Fruit fly (Drosophila melanogaster) whole organism: ENCODE measurements around the gene Kdsr.

Experiments
- CG8478 ChIP-seq: fragments of >200 bp; optimal IDR thresholded peaks from 2 replicates; lab custom pipeline; 2018; ENCODE audit warnings: inconsistent platforms
- Dll ChIP-seq: fragments of >200 bp; optimal IDR thresholded peaks from 2 replicates; lab custom pipeline; 2017
- EcR ChIP-seq, 2 experiments: fragments of >200 bp; optimal IDR thresholded peaks; 2 replicates each; lab custom pipeline; 2017; ENCODE audit warnings: missing biosample characterization in 2 of 2, missing genetic modification characterization in 2 of 2, missing genetic modification reagents in 2 of 2
- pan ChIP-seq: fragments of >200 bp; optimal IDR thresholded peaks from 2 replicates; lab custom pipeline; 2017
- psq ChIP-seq: fragments of >200 bp; optimal IDR thresholded peaks from 2 replicates; lab custom pipeline; 2017
- usp ChIP-seq: fragments of >200 bp; optimal IDR thresholded peaks from 2 replicates; lab custom pipeline; 2017; ENCODE audit warnings: missing biosample characterization, missing genetic modification characterization, mixed read lengths

The Kdsr gene

dm6 chr3R:25269909-25270308, 7.6 kb upstream of the Kdsr start, which contains the start of the genes CG11889 and CG11891:
Gene CG11889, plus strand, starts transcription at chr3R:25270209.
Gene CG11891, plus strand, starts transcription at chr3R:25270209.
- TF ChIP-seq Dll = no peak

- no peak for TF ChIP-seq pan (lab: Kevin White, UChicago)
- TF ChIP-seq EcR (GFP tag; optimal IDR thresholded peaks at IDR 0.05; lab: Kevin White, UChicago) = no peak
- no peak for TF ChIP-seq CG8478 (lab: Kevin White, UChicago)
- TF ChIP-seq usp (GFP tag; lab: Kevin White, UChicago) = no peak
- no peak for TF ChIP-seq Dll
- TF ChIP-seq psq (lab: Kevin White, UChicago) = no peak
These were observed 4.5 kb upstream of the Kdsr start for dm6 chr3R:25266751-25267150.

- no peak for TF ChIP-seq pan (lab: Kevin White, UChicago)
- TF ChIP-seq CG8478 (lab: Kevin White, UChicago) = no peak
These were observed 3.4 kb upstream of the Kdsr start, which contains the start of the genes GlnRS and RIOK2 for dm6 chr3R:25265589-25266201. Gene GlnRS, minus strand, starts transcription at chr3R:25265721. Gene RIOK2, plus strand, starts transcription at chr3R:25265844.

dm6 chr3R:25260670-25261069, 1.6 kb downstream of the Kdsr start:
- no peak for TF ChIP-seq Dll
- no peak for TF ChIP-seq CG8478 (lab: Kevin White, UChicago)
- TF ChIP-seq EcR (GFP tag; optimal IDR thresholded peaks at IDR 0.05; lab: Kevin White, UChicago) = no peak
- no peak for TF ChIP-seq pan (lab: Kevin White, UChicago)
- no peak for TF ChIP-seq psq (lab: Kevin White, UChicago)
- TF ChIP-seq usp (GFP tag; lab: Kevin White, UChicago) = no peak

dm6 chr3R:25258628-25259240, 3.6 kb downstream of the Kdsr start, which contains the start of gene CG11857:
Gene CG11857, plus strand, starts transcription at chr3R:25258898.
- TF ChIP-seq CG8478 (lab: Kevin White, UChicago) = no peak
- TF ChIP-seq usp (GFP tag; lab: Kevin White, UChicago) = no peak
- TF ChIP-seq Dll = no peak
- no peak for TF ChIP-seq psq (lab: Kevin White, UChicago)
- TF ChIP-seq pan (lab: Kevin White, UChicago) = no peak
- no peak for TF ChIP-seq EcR (GFP tag; optimal IDR thresholded peaks at IDR 0.05; lab: Kevin White, UChicago)

- TF ChIP-seq CG8478 (lab: Kevin White, UChicago) (no peak), psq (lab: Kevin White, UChicago) (no peak), usp (GFP tag; lab: Kevin White, UChicago) (no peak)
These were observed 12.9 kb downstream of the Kdsr start, which contains the start of gene Nup358 for dm6 chr3R:25249145-25250141. Gene Nup358, plus strand, starts transcription at chr3R:25249348.

dm6 chr3R:25247379-25247869, 14.9 kb downstream of the Kdsr start, which contains the start of the genes RpS27 and Nup37:
Gene RpS27, minus strand, starts transcription at chr3R:25247514.
Gene Nup37, plus strand, starts transcription at chr3R:25247658.
- TF ChIP-seq EcR (GFP tag; optimal IDR thresholded peaks at IDR 0.05; lab: Kevin White, UChicago) (no peak), psq (lab: Kevin White, UChicago) (no peak), CG8478 (lab: Kevin White, UChicago) (no peak), Dll (no peak), pan (lab: Kevin White, UChicago) (no peak), usp (GFP tag; lab: Kevin White, UChicago) (no peak)

dm6 chr3R:25245052-25245813, 17.1 kb downstream of the Kdsr start, which contains the start of gene bam:
Gene bam, minus strand, starts transcription at chr3R:25245109.
- TF ChIP-seq EcR (GFP tag; optimal IDR thresholded peaks at IDR 0.05; lab: Kevin White, UChicago) (no peak), CG8478 (lab: Kevin White, UChicago) (no peak), psq (lab: Kevin White, UChicago) (no peak), pan (lab: Kevin White, UChicago) (no peak), Dll (no peak), usp (GFP tag; lab: Kevin White, UChicago) (no peak)

dm6 chr3R:25241507-25242070, 20.7 kb downstream of the Kdsr start, which contains the start of gene CG11854:
Gene CG11854, plus strand, starts transcription at chr3R:25242020.
- TF ChIP-seq pan (lab: Kevin White, UChicago) = no peak
- no peak for TF ChIP-seq psq (lab: Kevin White, UChicago)
- no peak for TF ChIP-seq CG8478 (lab: Kevin White, UChicago)
- no peak for TF ChIP-seq Dll
- TF ChIP-seq EcR (GFP tag; optimal IDR thresholded peaks at IDR 0.05; lab: Kevin White, UChicago) = no peak
- TF ChIP-seq usp (GFP tag; lab: Kevin White, UChicago) = no peak

dm6 chr3R:25239880-25240279, 22.4 kb downstream of the Kdsr start, which contains the start of gene to:
Gene to, plus strand, starts transcription at chr3R:25240180.
- TF ChIP-seq CG8478 (lab: Kevin White, UChicago) (no peak), pan (lab: Kevin White, UChicago) (no peak), EcR (GFP tag; optimal IDR thresholded peaks at IDR 0.05; lab: Kevin White, UChicago) (no peak), psq (lab: Kevin White, UChicago) (no peak), Dll (no peak), usp (GFP tag; lab: Kevin White, UChicago) (no peak)
